Worm (Caenorhabditis elegans): ENCODE results near the gene srg-54.

ce11 chrV:14947022-14947421 lies 23.0 kb upstream of the srg-54 start, which contains the start of gene C30G7.4:
- TF ChIP-seq W03F9.2 (tag; optimal IDR thresholded peaks at IDR 0.05) (no peak), dao-5 (tag; optimal IDR thresholded peaks at IDR 0.05) (no peak), him-1 (tag; optimal IDR thresholded peaks at IDR 0.05) (no peak)

Data from whole organism, L4/young adult.